Fruit fly (Drosophila melanogaster) whole organism, embryonic: ENCODE measurements around the gene Dhpr.
A peak's percentile ranks its signal among the peaks of the same experiment; 100 is the strongest.

ENCODE experiments used
- Antp ChIP-seq: fragments of 200-800 bp; sonication (Bioruptor generic); optimal IDR thresholded peaks from 3 replicates; lab custom pipeline; 2016; ENCODE audit warnings: missing biosample characterization, missing genetic modification characterization
- Bdp1 ChIP-seq: fragments of 200-800 bp; sonication (Bioruptor generic); optimal IDR thresholded peaks from 3 replicates; lab custom pipeline; 2016; ENCODE audit warnings: missing biosample characterization, missing genetic modification characterization
- Bteb2 ChIP-seq: fragments of 200-800 bp; sonication (Bioruptor generic); optimal IDR thresholded peaks from 2 replicates; lab custom pipeline; 2016; ENCODE audit warnings: missing biosample characterization, missing genetic modification characterization
- CG10209 ChIP-seq: fragments of 200-800 bp; sonication (Bioruptor generic); optimal IDR thresholded peaks from 3 replicates; lab custom pipeline; 2017; ENCODE audit warnings: missing biosample characterization, mild to moderate bottlenecking, missing genetic modification characterization, missing genetic modification reagents
- CG10959 ChIP-seq: fragments of 200-800 bp; sonication (Bioruptor generic); IDR thresholded peaks from 2 replicates; pipeline ENCODE4 v1.3.6; 2022; ENCODE audit warnings: missing biosample characterization, missing genetic modification characterization
- CG12659 ChIP-seq: fragments of 200-800 bp; sonication (Bioruptor generic); optimal IDR thresholded peaks from 3 replicates; lab custom pipeline; 2017; ENCODE audit warnings: mild to moderate bottlenecking, missing biosample characterization, missing genetic modification reagents, missing genetic modification characterization
- CG13287 ChIP-seq: fragments of 200-800 bp; sonication (Bioruptor generic); IDR thresholded peaks from 2 replicates; pipeline ENCODE4 v1.3.6; 2022; ENCODE audit warnings: missing biosample characterization, missing genetic modification characterization; ENCODE audit not compliant: partially characterized antibody
- CG13424 ChIP-seq: fragments of 200-800 bp; sonication (Bioruptor generic); optimal IDR thresholded peaks from 2 replicates; lab custom pipeline; 2019; ENCODE audit warnings: missing biosample characterization, mild to moderate bottlenecking, missing genetic modification characterization, moderate library complexity
- CG15601 ChIP-seq: fragments of 200-800 bp; sonication (Bioruptor generic); optimal IDR thresholded peaks from 3 replicates; lab custom pipeline; 2019; ENCODE audit warnings: missing biosample characterization, mild to moderate bottlenecking, missing genetic modification characterization, moderate library complexity
- CG1647 ChIP-seq: fragments of 200-800 bp; sonication (Bioruptor generic); optimal IDR thresholded peaks from 3 replicates; lab custom pipeline; 2016; ENCODE audit warnings: missing biosample characterization, missing genetic modification characterization
- CG17361 ChIP-seq: fragments of 200-800 bp; sonication (Bioruptor generic); IDR thresholded peaks from 3 replicates; pipeline ENCODE4 v1.3.6; 2022; ENCODE audit warnings: missing biosample characterization, missing genetic modification characterization
- CG3847 ChIP-seq: fragments of 200-800 bp; sonication (Bioruptor generic); IDR thresholded peaks from 2 replicates; pipeline ENCODE4 v1.3.6; 2022; ENCODE audit warnings: missing biosample characterization, missing genetic modification characterization
- CG5180 ChIP-seq: fragments of 200-800 bp; sonication (Bioruptor generic); optimal IDR thresholded peaks from 3 replicates; lab custom pipeline; 2017; ENCODE audit warnings: missing biosample characterization, missing genetic modification characterization, mild to moderate bottlenecking, moderate library complexity, missing genetic modification reagents
- CG8388 ChIP-seq: fragments of 200-800 bp; sonication (Bioruptor generic); optimal IDR thresholded peaks from 2 replicates; lab custom pipeline; 2019; ENCODE audit warnings: missing biosample characterization, mild to moderate bottlenecking, missing genetic modification characterization, moderate library complexity
- CG9437 ChIP-seq: fragments of 200-800 bp; sonication (Bioruptor generic); optimal IDR thresholded peaks from 2 replicates; lab custom pipeline; 2018; ENCODE audit warnings: missing biosample characterization, mild to moderate bottlenecking, missing genetic modification characterization
- CG9727 ChIP-seq: fragments of 200-800 bp; sonication (Bioruptor generic); optimal IDR thresholded peaks from 3 replicates; lab custom pipeline; 2017; ENCODE audit warnings: missing biosample characterization, mild to moderate bottlenecking, missing genetic modification characterization
- Dip3 ChIP-seq: fragments of 200-800 bp; sonication (Bioruptor generic); optimal IDR thresholded peaks from 3 replicates; lab custom pipeline; 2016; ENCODE audit warnings: missing biosample characterization, missing genetic modification characterization
- Fer3 ChIP-seq: fragments of 200-800 bp; sonication (Bioruptor generic); optimal IDR thresholded peaks from 2 replicates; lab custom pipeline; 2018; ENCODE audit warnings: missing biosample characterization, mild to moderate bottlenecking, missing genetic modification characterization, moderate library complexity
- HHEX ChIP-seq: fragments of 200-800 bp; sonication (Bioruptor generic); optimal IDR thresholded peaks from 3 replicates; lab custom pipeline; 2017; ENCODE audit warnings: missing biosample characterization, mild to moderate bottlenecking, missing genetic modification characterization, missing genetic modification reagents
- HLH3B ChIP-seq: fragments of 200-800 bp; sonication (Bioruptor generic); IDR thresholded peaks from 2 replicates; pipeline ENCODE4 v1.3.6; 2022; ENCODE audit warnings: missing biosample characterization, missing genetic modification characterization
- Hand ChIP-seq: fragments of 200-800 bp; sonication (Bioruptor generic); optimal IDR thresholded peaks from 2 replicates; lab custom pipeline; 2017; ENCODE audit warnings: mild to moderate bottlenecking, missing biosample characterization, missing genetic modification reagents, missing genetic modification characterization
- Hey ChIP-seq: fragments of 200-800 bp; sonication (Bioruptor generic); optimal IDR thresholded peaks from 3 replicates; lab custom pipeline; 2018; ENCODE audit warnings: missing biosample characterization, mild to moderate bottlenecking, missing genetic modification characterization
- Hr39 ChIP-seq: fragments of >200 bp; optimal IDR thresholded peaks from 2 replicates; lab custom pipeline; 2017
- Kr ChIP-seq: fragments of 200-800 bp; sonication (Bioruptor generic); optimal IDR thresholded peaks from 2 replicates; lab custom pipeline; 2017; ENCODE audit warnings: missing biosample characterization, mild to moderate bottlenecking, missing genetic modification characterization
- Meics ChIP-seq: fragments of 200-800 bp; sonication (Bioruptor generic); optimal IDR thresholded peaks from 2 replicates; lab custom pipeline; 2017; ENCODE audit warnings: missing biosample characterization, mild to moderate bottlenecking, missing genetic modification characterization
- NfI ChIP-seq: fragments of 200-800 bp; sonication (Bioruptor generic); optimal IDR thresholded peaks from 3 replicates; lab custom pipeline; 2018; ENCODE audit warnings: missing biosample characterization, mild to moderate bottlenecking, missing genetic modification characterization, moderate library complexity
- Sry-β ChIP-seq: fragments of 200-800 bp; sonication (Bioruptor generic); optimal IDR thresholded peaks from 2 replicates; lab custom pipeline; 2018; ENCODE audit warnings: missing biosample characterization, mild to moderate bottlenecking, missing genetic modification characterization, moderate library complexity
- Usf ChIP-seq: fragments of 200-800 bp; sonication (Bioruptor generic); optimal IDR thresholded peaks from 2 replicates; lab custom pipeline; 2017; ENCODE audit warnings: missing genotype, missing biosample characterization, missing genetic modification characterization
- bab2 ChIP-seq: fragments of 200-800 bp; sonication (Bioruptor generic); optimal IDR thresholded peaks from 2 replicates; lab custom pipeline; 2016; ENCODE audit warnings: missing biosample characterization, missing genetic modification characterization
- cato ChIP-seq: fragments of 200-800 bp; sonication (Bioruptor generic); optimal IDR thresholded peaks from 2 replicates; lab custom pipeline; 2016; ENCODE audit warnings: missing biosample characterization, missing genetic modification characterization, borderline replicate concordance
- chif ChIP-seq, 2 experiments: fragments of 200-800 bp; sonication (Bioruptor generic); optimal IDR thresholded peaks; 3 replicates each; lab custom pipeline; 2016; ENCODE audit warnings: missing biosample characterization in 2 of 2, missing genetic modification characterization in 2 of 2
- chm ChIP-seq: fragments of 200-800 bp; sonication (Bioruptor generic); IDR thresholded peaks from 2 replicates; pipeline ENCODE4 v1.3.6; 2022; ENCODE audit warnings: missing biosample characterization, missing genetic modification characterization
- disco-r ChIP-seq: fragments of 200-800 bp; sonication (Bioruptor generic); optimal IDR thresholded peaks from 2 replicates; lab custom pipeline; 2016; ENCODE audit warnings: missing biosample characterization, missing genetic modification characterization
- ewg ChIP-seq: fragments of 200-800 bp; sonication (Bioruptor generic); optimal IDR thresholded peaks from 3 replicates; lab custom pipeline; 2017; ENCODE audit warnings: mild to moderate bottlenecking, missing biosample characterization, missing genetic modification reagents, missing genetic modification characterization
- eyg ChIP-seq: fragments of 200-800 bp; sonication (Bioruptor generic); optimal IDR thresholded peaks from 3 replicates; lab custom pipeline; 2016; ENCODE audit warnings: missing biosample characterization, missing genetic modification characterization
- grn ChIP-seq: fragments of 200-800 bp; sonication (Bioruptor generic); optimal IDR thresholded peaks from 3 replicates; lab custom pipeline; 2017; ENCODE audit warnings: missing biosample characterization, missing genetic modification characterization
- hkb ChIP-seq, 2 experiments: fragments of 200-800 bp in 1 of 2; fragments of >200 bp in 1 of 2; sonication (Bioruptor generic) in 1 of 2; IDR thresholded peaks in 1 of 2; optimal IDR thresholded peaks in 1 of 2; 2 replicates each; pipeline versions ENCODE4 v1.3.6 to Lab custom; 2017 to 2022; ENCODE audit warnings: missing biosample characterization in 1 of 2, missing genetic modification characterization in 1 of 2
- nerfin-2 ChIP-seq: fragments of 200-800 bp; sonication (Bioruptor generic); IDR thresholded peaks from 2 replicates; pipeline ENCODE4 v1.3.6; 2022; ENCODE audit warnings: missing biosample characterization, missing genetic modification characterization; ENCODE audit not compliant: partially characterized antibody
- otp ChIP-seq: fragments of 200-800 bp; sonication (Bioruptor generic); IDR thresholded peaks from 3 replicates; pipeline ENCODE4, ENCODE4 v1.3.6; 2022; ENCODE audit warnings: missing biosample characterization, missing genetic modification characterization
- sc ChIP-seq, 3 experiments: fragments of >200 bp in 2 of 3; fragments of 200-800 bp in 1 of 3; sonication (Bioruptor generic) in 1 of 3; optimal IDR thresholded peaks; 2 replicates in 2 of 3; 3 replicates in 1 of 3; lab custom pipeline; 2017; ENCODE audit warnings: mild to moderate bottlenecking in 1 of 3, missing biosample characterization in 1 of 3, missing genetic modification characterization in 1 of 3, missing genetic modification reagents in 1 of 3
- sna ChIP-seq: fragments of 200-800 bp; sonication (Bioruptor generic); IDR thresholded peaks from 2 replicates; pipeline ENCODE4 v1.3.6; 2022; ENCODE audit warnings: missing biosample characterization, missing genetic modification characterization; ENCODE audit not compliant: partially characterized antibody
- sr ChIP-seq: fragments of 200-800 bp; sonication (Bioruptor generic); IDR thresholded peaks from 3 replicates; pipeline ENCODE4 v1.3.6; 2022; ENCODE audit warnings: missing biosample characterization, missing genetic modification characterization
- stc ChIP-seq: fragments of 200-800 bp; sonication (Bioruptor generic); IDR thresholded peaks from 2 replicates; pipeline ENCODE4 v1.3.6; 2022; ENCODE audit warnings: missing biosample characterization, missing genetic modification characterization
- ttk ChIP-seq: fragments of 200-800 bp; sonication (Bioruptor generic); IDR thresholded peaks from 2 replicates; pipeline ENCODE4 v2.1.2; 2022; ENCODE audit warnings: missing biosample characterization, missing genetic modification characterization
- vfl ChIP-seq: fragments of 200-800 bp; sonication (Bioruptor generic); optimal IDR thresholded peaks from 2 replicates; lab custom pipeline; 2016; ENCODE audit warnings: missing biosample characterization, missing genetic modification characterization
- wor ChIP-seq: fragments of 200-800 bp; sonication (Bioruptor generic); IDR thresholded peaks from 2 replicates; pipeline ENCODE4 v1.3.6; 2022; ENCODE audit warnings: missing biosample characterization, missing genetic modification characterization
- yki ChIP-seq: fragments of >200 bp; optimal IDR thresholded peaks from 3 replicates; lab custom pipeline; 2018

The Dhpr gene

dm6 chr3L:9127690-9128458 is 6.5 kb upstream of the Dhpr start (continued):
- TF ChIP-seq CG10959 (GFP tag; lab: Robert Waterston, UW), result no peak
- TF ChIP-seq Hr39, result no peak
- peak; percentile 46 for TF ChIP-seq CG12659 (GFP tag; lab: Kevin White, UChicago)
- TF ChIP-seq CG9727 (GFP tag; lab: Kevin White, UChicago), result peak; percentile 63
- TF ChIP-seq CG17361 (GFP tag; lab: Robert Waterston, UW), result 0 out of 3 replicates have a peak, but pooled peaks have one; percentile 26
- peak; percentile 61 for TF ChIP-seq CG13424 (tag; lab: Kevin White, UChicago)
- TF ChIP-seq bab2 (GFP tag; lab: Kevin White, UChicago), result peak; percentile 54
- peak; percentile 63 for TF ChIP-seq Hand (GFP tag; lab: Kevin White, UChicago)
- TF ChIP-seq chm, result peak; percentile 32; the same call in 1 of the 2 replicates
- peak; percentile 14 for TF ChIP-seq Dip3
- peak; percentile 57 for TF ChIP-seq disco-r
- peak; percentile 32 for TF ChIP-seq CG8388
- peak; percentile 35 for TF ChIP-seq Bdp1 (GFP tag; lab: Kevin White, UChicago)
- no peak for TF ChIP-seq Sry-β
- TF ChIP-seq HHEX (GFP tag; lab: Kevin White, UChicago), result peak; percentile 67
- peak; percentile 31 for TF ChIP-seq Usf (GFP tag; lab: Kevin White, UChicago)
- no peak for TF ChIP-seq otp (GFP tag; lab: Robert Waterston, UW)
- peak; percentile 47 for TF ChIP-seq Bteb2
- TF ChIP-seq CG9437, result peak; percentile 45
- peak; percentile 65 for TF ChIP-seq NfI
- no peak for TF ChIP-seq cato
- TF ChIP-seq wor (GFP tag; lab: Robert Waterston, UW), result 0 out of 2 replicates have a peak, but pooled peaks have one; percentile 17
- peak; percentile 62 for TF ChIP-seq Antp
- peak; percentile 32 for TF ChIP-seq eyg (GFP tag; lab: Kevin White, UChicago)
- TF ChIP-seq grn (GFP tag; lab: Kevin White, UChicago), result peak; percentile 10
- peak; percentile 63 for TF ChIP-seq Meics (GFP tag; lab: Kevin White, UChicago)
- TF ChIP-seq stc (GFP tag; lab: Robert Waterston, UW), result peak; percentile 53
- TF ChIP-seq CG1647 (GFP tag; lab: Kevin White, UChicago), result peak; percentile 55
- TF ChIP-seq ttk (GFP tag; lab: Robert Waterston, UW), result no peak
- TF ChIP-seq CG10209 (GFP tag; lab: Kevin White, UChicago), result peak; percentile 51
- peak; percentile 34 for TF ChIP-seq CG5180
- TF ChIP-seq yki (lab: Kevin White, UChicago), result peak; percentile 36
- TF ChIP-seq nerfin-2 (GFP tag; lab: Robert Waterston, UW), result no peak
- TF ChIP-seq sna (GFP tag; lab: Robert Waterston, UW), result peak; percentile 50; the same call in 1 of the 2 replicates
- peak; percentile 15 for TF ChIP-seq ewg
- no peak for TF ChIP-seq CG13287 (GFP tag; lab: Robert Waterston, UW)
- peak; percentile 29; the same call in 1 of the 2 replicates for TF ChIP-seq HLH3B (GFP tag; lab: Robert Waterston, UW)
- TF ChIP-seq Hey (tag; lab: Kevin White, UChicago), result no peak
- TF ChIP-seq Fer3 (tag; lab: Kevin White, UChicago), result peak; percentile 43
- no peak for TF ChIP-seq CG15601 (tag; lab: Kevin White, UChicago)
- TF ChIP-seq chif (GFP tag; optimal IDR thresholded peaks at IDR 0.05; lab: Kevin White, UChicago), result peak; percentile 40 to 48
- 0 out of 3 replicates have a peak, but pooled peaks have one; percentile 25 for TF ChIP-seq sr (GFP tag; lab: Robert Waterston, UW)
- no peak for TF ChIP-seq hkb (optimal IDR thresholded peaks at IDR 0.05; lab: Kevin White, UChicago)
- TF ChIP-seq hkb (GFP tag; IDR thresholded peaks at IDR 0.05; lab: Robert Waterston, UW), result 0 out of 2 replicates have a peak, but pooled peaks have one; percentile 21
- TF ChIP-seq Kr, result no peak
- peak; percentile 9 for TF ChIP-seq vfl (GFP tag; lab: Kevin White, UChicago)
- TF ChIP-seq sc (optimal IDR thresholded peaks at IDR 0.05; lab: Kevin White, UChicago), result no peak
- no peak for TF ChIP-seq sc (GFP tag; optimal IDR thresholded peaks at IDR 0.05; lab: Kevin White, UChicago)
- 0 out of 2 replicates have a peak, but pooled peaks have one; percentile 21 for TF ChIP-seq CG3847 (GFP tag; lab: Robert Waterston, UW)
